Worm (Caenorhabditis elegans): ENCODE data around the gene spig-6.

Gene spig-6

DNA sequence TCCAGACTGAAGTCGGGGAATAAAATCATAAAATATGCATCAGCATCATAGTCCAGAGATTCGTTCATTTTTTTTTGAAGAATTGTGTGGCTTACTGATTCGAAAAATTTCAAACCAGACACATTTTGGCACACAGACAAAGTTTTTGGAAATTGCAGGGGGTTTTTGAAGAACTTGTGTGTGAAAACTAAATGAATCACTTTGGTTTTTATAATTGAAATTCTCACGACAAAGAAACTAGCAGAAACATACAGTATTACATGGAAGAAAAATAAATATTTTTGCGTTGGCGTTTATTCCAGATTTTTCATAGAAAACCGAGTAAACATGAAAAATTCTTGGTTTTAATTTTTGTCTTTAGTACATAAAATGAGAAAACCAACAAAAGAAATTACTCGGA is 40.9 kb downstream of the spig-6 start, which contains the start of gene srw-34:
Gene srw-34, minus strand, starts transcription at position 101 of the 400 bp plus-strand sequence.
- TF ChIP-seq attf-3 (GFP tag; conservative IDR thresholded peaks at IDR 0.05) (no peak), xnd-1 (tag; optimal IDR thresholded peaks at IDR 0.05) (no peak), snpc-1.1 (tag; optimal IDR thresholded peaks at IDR 0.05; ENCODE audit: insufficient read depth) (no peak), ceh-27 (GFP tag; optimal IDR thresholded peaks at IDR 0.05) (no peak), Y67H2A.10 (GFP tag; conservative IDR thresholded peaks at IDR 0.05) (no peak), F57C9.4 (tag; optimal IDR thresholded peaks at IDR 0.05) (no peak)

ce11 chrV:16526858-16527257 is 45.5 kb downstream of the spig-6 start, which contains the start of gene F36D3.8:
TSS of gene F36D3.8 (plus strand) at chrV:16527158.
- TF ChIP-seq repo-1 (tag; optimal IDR thresholded peaks at IDR 0.05) (no peak), attf-3 (GFP tag; conservative IDR thresholded peaks at IDR 0.05) (no peak), lag-1 (GFP tag; IDR thresholded peaks at IDR 0.05) (no peak), nhr-27 (tag; optimal IDR thresholded peaks at IDR 0.05) (no peak), C17E4.6 (GFP tag; IDR thresholded peaks at IDR 0.05) (no peak), mes-4 (tag; optimal IDR thresholded peaks at IDR 0.05) (no peak), nhr-120 (GFP tag; IDR thresholded peaks at IDR 0.05) (no peak), F37B4.10 (GFP tag; IDR thresholded peaks at IDR 0.05) (no peak), lin-40 (tag; optimal IDR thresholded peaks at IDR 0.05) (no peak), tlf-1 (GFP tag; optimal IDR thresholded peaks at IDR 0.05) (no peak), ZK185.1 (tag; optimal IDR thresholded peaks at IDR 0.05; ENCODE audit: poor library complexity, severe bottlenecking) (no peak), snpc-1.1 (tag; optimal IDR thresholded peaks at IDR 0.05; ENCODE audit: insufficient read depth) (no peak), sdz-38 (tag; optimal IDR thresholded peaks at IDR 0.05) (no peak), madf-8 (GFP tag; conservative IDR thresholded peaks at IDR 0.05) (no peak), egl-18 (GFP tag; IDR thresholded peaks at IDR 0.05) (no peak), ztf-28 (GFP tag; IDR thresholded peaks at IDR 0.05) (no peak), ceh-27 (GFP tag; optimal IDR thresholded peaks at IDR 0.05) (no peak), ceh-91 (GFP tag; IDR thresholded peaks at IDR 0.05) (no peak), D2030.7 (GFP tag; IDR thresholded peaks at IDR 0.05) (no peak)

DNA sequence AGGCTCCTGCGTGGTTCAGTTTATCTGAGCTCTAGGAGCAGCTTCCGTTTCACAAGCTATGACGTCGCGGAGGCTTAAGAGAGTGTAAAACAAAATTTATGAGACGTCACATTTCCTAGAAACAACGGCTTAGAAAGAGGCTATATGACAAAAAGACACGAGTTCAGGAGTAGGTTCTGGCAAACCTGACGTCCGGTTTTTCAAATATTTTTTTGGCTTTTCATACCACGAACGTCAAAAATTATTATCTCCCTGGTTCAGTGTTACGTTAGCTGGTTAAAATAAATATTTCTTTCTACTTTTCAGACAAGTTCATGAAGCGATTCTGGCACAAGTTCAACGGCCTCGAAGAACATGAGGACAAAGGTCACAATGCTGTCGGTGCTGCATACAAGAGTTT is 46.4 kb downstream of the spig-6 start, which contains the start of gene F36D3.16:
Gene F36D3.16, plus strand, starts transcription at position 301 of the 400 bp plus-strand sequence.
- TF ChIP-seq lsl-1 (GFP tag; optimal IDR thresholded peaks at IDR 0.05) (no peak), Y67H2A.10 (GFP tag; conservative IDR thresholded peaks at IDR 0.05) (no peak), Y53F4B.3 (GFP tag; IDR thresholded peaks at IDR 0.05) (no peak), nhr-80 (tag; optimal IDR thresholded peaks at IDR 0.05) (no peak), nhr-27 (tag; optimal IDR thresholded peaks at IDR 0.05) (no peak), unc-130 (GFP tag; optimal IDR thresholded peaks at IDR 0.05) (no peak), akir-1 (GFP tag; optimal IDR thresholded peaks at IDR 0.05) (no peak)

Data from whole organism, young adult.